Worm (Caenorhabditis elegans): Measurements from ENCODE around the gene kle-2.
"Not testable (repeated sequence)": the region's sequence is repeated elsewhere in the genome, so short reads cannot be mapped to it uniquely, and the experiment has no call there.

kle-2 gene

DNA sequence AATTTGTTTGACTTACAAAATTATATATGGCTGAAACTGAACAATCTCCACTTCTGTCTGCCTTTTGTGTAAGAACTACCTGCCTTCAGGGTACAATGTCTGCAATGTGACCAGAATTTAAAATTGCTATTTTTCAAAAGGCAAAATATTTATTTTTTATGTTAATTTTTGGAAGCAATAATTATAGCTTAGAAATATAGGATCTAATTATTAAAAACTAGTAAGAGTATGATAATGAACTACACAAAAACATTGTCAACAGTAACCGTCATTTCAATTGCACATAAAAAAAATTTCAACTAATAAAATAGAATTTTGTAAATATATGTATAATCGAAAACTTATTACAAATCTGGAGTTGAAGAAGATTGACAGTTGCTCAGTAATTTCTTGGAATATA, 15.4 kb downstream of the kle-2 start, which contains the start of gene C29E4.9:
Gene C29E4.9, minus strand, starts transcription at position 101 of the 400 bp plus-strand sequence.
- no peak for TF ChIP-seq nhr-232 (tag; optimal IDR thresholded peaks at IDR 0.05)
- no peak for TF ChIP-seq sdc-2 (tag; optimal IDR thresholded peaks at IDR 0.05)
- TF ChIP-seq hlh-13 (GFP tag; optimal IDR thresholded peaks at IDR 0.05) = no peak
- TF ChIP-seq gmeb-2 (tag; optimal IDR thresholded peaks at IDR 0.05) = no peak
- TF ChIP-seq unc-42 (tag; optimal IDR thresholded peaks at IDR 0.05) = no peak
- no peak for TF ChIP-seq ceh-24 (tag; optimal IDR thresholded peaks at IDR 0.05)
- no peak for TF ChIP-seq ahr-1 (tag; optimal IDR thresholded peaks at IDR 0.05)
- no peak for TF ChIP-seq tbx-2 (tag; optimal IDR thresholded peaks at IDR 0.05)
- no peak for TF ChIP-seq K09A11.1 (tag; optimal IDR thresholded peaks at IDR 0.05; ENCODE audit: insufficient read depth)
- no peak for TF ChIP-seq sox-2 (GFP tag; IDR thresholded peaks at IDR 0.05)
- TF ChIP-seq ceh-2 (tag; optimal IDR thresholded peaks at IDR 0.05) = no peak
- TF ChIP-seq dve-1 (tag; optimal IDR thresholded peaks at IDR 0.05) = no peak
- TF ChIP-seq T23F11.4 (GFP tag; optimal IDR thresholded peaks at IDR 0.05) = no peak
- TF ChIP-seq dmd-4 (tag; optimal IDR thresholded peaks at IDR 0.05; ENCODE audit: borderline replicate concordance) = no peak
- TF ChIP-seq ceh-48 (tag; optimal IDR thresholded peaks at IDR 0.05) = no peak
- no peak for TF ChIP-seq zip-5 (tag; optimal IDR thresholded peaks at IDR 0.05)
- no peak for TF ChIP-seq ceh-22 (tag; optimal IDR thresholded peaks at IDR 0.05)

- TF ChIP-seq syd-9 (tag; optimal IDR thresholded peaks at IDR 0.05) (no peak), nfya-1 (tag; optimal IDR thresholded peaks at IDR 0.05) (peak; percentile 38), C38D4.7 (GFP tag; optimal IDR thresholded peaks at IDR 0.05) (no peak)
Measured at ce11 chrIII:7958085-7958484, 16.6 kb downstream of the kle-2 start, which contains the start of gene C29E4.11. Gene C29E4.11 (minus strand): TSS chrIII:7958114.

- not testable (repeated sequence) for TF ChIP-seq nhr-232 (tag; optimal IDR thresholded peaks at IDR 0.05); mec-3 (tag; optimal IDR thresholded peaks at IDR 0.05; ENCODE audit: borderline replicate concordance); C38D4.7 (GFP tag; optimal IDR thresholded peaks at IDR 0.05)
Measured at ce11 chrIII:7958922-7959609, 17.5 kb downstream of the kle-2 start, which contains the start of gene F54H12.10. Gene F54H12.10 (minus strand): TSS chrIII:7958972.

- not testable (repeated sequence) for TF ChIP-seq che-1, F13H6.1, ceh-18 (tag; optimal IDR thresholded peaks at IDR 0.05)
Measured at ce11 chrIII:7962641-7963040, 21.1 kb downstream of the kle-2 start, which contains the start of gene F54H12.4. Gene F54H12.4 (minus strand): TSS chrIII:7962741.

DNA sequence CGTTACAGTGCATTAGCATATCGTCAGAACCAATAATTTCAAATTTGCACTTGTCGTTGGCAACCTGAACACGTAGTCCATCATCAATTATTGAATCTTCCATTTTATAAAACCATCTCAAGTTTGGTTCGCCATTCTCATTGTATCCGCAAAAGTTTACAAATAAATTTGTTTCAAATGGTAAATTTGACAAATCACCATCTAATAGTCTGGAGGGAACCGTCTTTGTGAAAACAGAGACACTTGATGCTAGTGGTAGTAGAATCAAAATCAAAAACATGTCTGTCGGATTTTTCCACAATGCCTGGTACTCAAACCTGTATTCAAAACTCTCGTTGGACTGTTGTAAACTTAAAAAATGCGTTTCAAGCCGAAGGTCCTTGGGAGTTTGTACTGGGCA, 22.8 kb downstream of the kle-2 start, which contains the start of gene F54H12.2:
Gene F54H12.2, plus strand, starts transcription at position 301 of the 400 bp plus-strand sequence.
- not testable (repeated sequence) for TF ChIP-seq ceh-9 (tag; optimal IDR thresholded peaks at IDR 0.05); hlh-30 (tag; optimal IDR thresholded peaks at IDR 0.05; ENCODE audit: insufficient read depth); ceh-31 (tag; optimal IDR thresholded peaks at IDR 0.05)

ce11 chrIII:7969121-7969520, 27.6 kb downstream of the kle-2 start, which contains the start of the genes F54H12.8 and F54H12.7:
Gene F54H12.8 (minus strand): TSS chrIII:7969221.
Gene F54H12.7 (plus strand): TSS chrIII:7969349.
- TF ChIP-seq eyg-1 (tag; optimal IDR thresholded peaks at IDR 0.05) (no peak), hlh-15 (tag; optimal IDR thresholded peaks at IDR 0.05) (no peak), zip-5 (tag; optimal IDR thresholded peaks at IDR 0.05) (no peak), ets-4 (tag; optimal IDR thresholded peaks at IDR 0.05) (no peak), fkh-10 (GFP tag; optimal IDR thresholded peaks at IDR 0.05) (no peak), unc-86 (tag; optimal IDR thresholded peaks at IDR 0.05) (no peak), ceh-24 (tag; optimal IDR thresholded peaks at IDR 0.05) (no peak), ttx-3 (tag; optimal IDR thresholded peaks at IDR 0.05) (no peak), elt-4 (tag; optimal IDR thresholded peaks at IDR 0.05) (no peak), hlh-13 (GFP tag; optimal IDR thresholded peaks at IDR 0.05) (no peak), unc-55 (GFP tag; optimal IDR thresholded peaks at IDR 0.05) (no peak), K09A11.1 (tag; optimal IDR thresholded peaks at IDR 0.05; ENCODE audit: insufficient read depth) (no peak), sox-4 (tag; optimal IDR thresholded peaks at IDR 0.05) (no peak), ceh-30 (tag; optimal IDR thresholded peaks at IDR 0.05) (no peak), hlh-30 (tag; optimal IDR thresholded peaks at IDR 0.05; ENCODE audit: insufficient read depth) (no peak), odd-2 (tag; optimal IDR thresholded peaks at IDR 0.05) (no peak), ceh-14 (tag; optimal IDR thresholded peaks at IDR 0.05) (no peak), Y22D7AL.16 (tag; optimal IDR thresholded peaks at IDR 0.05) (no peak), unc-42 (tag; optimal IDR thresholded peaks at IDR 0.05) (no peak)

Measured in whole organism, late embryonic.